Fruit fly (Drosophila melanogaster) whole organism, pupa: ENCODE results near the gene CG6974.

Experiments
- CG10348 ChIP-seq: fragments of 200-800 bp; sonication (Bioruptor generic); IDR thresholded peaks from 2 replicates; pipeline ENCODE4 v1.3.6; 2022; ENCODE audit warnings: missing biosample characterization, missing genetic modification characterization
- CG13204 ChIP-seq: fragments of 200-800 bp; sonication (Bioruptor generic); optimal IDR thresholded peaks from 2 replicates; lab custom pipeline; 2018; ENCODE audit warnings: missing biosample characterization, mild to moderate bottlenecking, missing genetic modification characterization, moderate library complexity
- CG14655 ChIP-seq: fragments of 200-800 bp; sonication (Bioruptor generic); optimal IDR thresholded peaks from 3 replicates; lab custom pipeline; 2017; ENCODE audit warnings: mild to moderate bottlenecking, missing biosample characterization, missing genetic modification reagents, missing genetic modification characterization
- CG34367 ChIP-seq: fragments of 200-800 bp; sonication (Bioruptor generic); optimal IDR thresholded peaks from 2 replicates; lab custom pipeline; 2018; ENCODE audit warnings: missing biosample characterization, mild to moderate bottlenecking, missing genetic modification characterization
- CG8159 ChIP-seq: fragments of 200-800 bp; sonication (Bioruptor generic); optimal IDR thresholded peaks from 3 replicates; lab custom pipeline; 2018; ENCODE audit warnings: missing biosample characterization, mild to moderate bottlenecking, missing genetic modification characterization, moderate library complexity
- Ets98B ChIP-seq: fragments of 200-800 bp; sonication (Bioruptor generic); IDR thresholded peaks from 2 replicates; pipeline ENCODE4 v1.3.6; 2022; ENCODE audit warnings: missing biosample characterization, missing genetic modification characterization
- fd96Ca ChIP-seq: fragments of 200-800 bp; sonication (Bioruptor generic); IDR thresholded peaks from 3 replicates; pipeline ENCODE4 v1.3.6; 2022; ENCODE audit warnings: missing biosample characterization, missing genetic modification characterization

DNA sequence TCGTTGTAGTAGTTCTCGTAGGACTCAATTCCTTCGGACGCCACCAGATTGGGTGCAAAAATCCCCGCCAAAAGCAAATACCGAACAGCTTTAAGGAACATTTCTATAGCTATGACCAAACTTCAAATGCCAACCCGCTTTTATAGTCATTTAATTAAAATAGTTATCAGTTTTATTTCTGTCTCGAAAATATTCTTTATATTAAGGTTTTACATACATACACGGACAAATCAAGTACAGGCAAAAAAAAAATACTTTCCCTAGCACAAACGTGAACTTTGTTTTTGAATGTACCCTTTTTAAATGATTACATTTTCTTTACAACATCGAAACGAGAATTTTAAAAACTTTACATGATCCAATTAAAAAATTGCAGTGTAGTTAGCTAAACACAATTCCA is at the start of gene CG6974:
- no peak for TF ChIP-seq Ets98B
- no peak for TF ChIP-seq CG8159 (tag; lab: Kevin White, UChicago)
- no peak for TF ChIP-seq CG10348 (GFP tag; lab: Robert Waterston, UW)
- no peak for TF ChIP-seq CG13204 (GFP tag; lab: Kevin White, UChicago)
- TF ChIP-seq fd96Ca, result no peak
- no peak for TF ChIP-seq CG34367 (tag; lab: Kevin White, UChicago)
- no peak for TF ChIP-seq CG14655 (GFP tag; lab: Kevin White, UChicago)
